Worm (Caenorhabditis elegans) whole organism, mixed stage, embryonic: ENCODE data around the gene F41G3.19.

ENCODE experiments used
- nhr-12 ChIP-seq: fragments of 150-350 bp; optimal IDR thresholded peaks from 2 replicates; lab custom pipeline; 2014; ENCODE audit warnings: missing biosample characterization, missing genetic modification characterization
- tbx-8 ChIP-seq: fragments of 200-800 bp; sonication (Bioruptor generic); optimal IDR thresholded peaks from 2 replicates; lab custom pipeline; 2018; ENCODE audit warnings: mild to moderate bottlenecking, missing genetic modification characterization, moderate library complexity, missing compliant biosample characterization
- unc-39 ChIP-seq: fragments of 150-350 bp; optimal IDR thresholded peaks from 2 replicates; lab custom pipeline; 2014; ENCODE audit warnings: missing biosample characterization, missing genetic modification characterization
- unc-62 ChIP-seq: fragments of 150-350 bp; optimal IDR thresholded peaks from 2 replicates; lab custom pipeline; 2014; ENCODE audit warnings: missing biosample characterization, missing genetic modification reagents, missing genetic modification characterization

DNA sequence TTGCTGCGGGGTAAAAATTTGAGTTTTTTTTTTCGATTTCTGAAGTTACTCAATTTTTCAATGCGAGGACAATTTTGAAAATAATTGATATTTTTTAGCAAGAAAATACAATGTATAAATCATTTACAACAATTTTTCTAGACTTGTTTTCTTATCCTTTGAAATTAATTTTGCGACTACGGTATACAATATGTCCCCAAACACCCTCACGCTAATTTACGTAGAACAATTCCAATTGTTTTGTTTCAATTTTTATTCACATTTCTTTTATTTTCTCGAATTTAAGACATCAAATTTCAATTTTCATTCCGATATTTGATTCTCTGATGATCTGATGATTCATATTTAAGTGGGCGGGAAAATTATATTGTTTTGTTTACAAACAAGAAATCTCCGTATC, 30.1 kb upstream of the F41G3.19 start:
- TF ChIP-seq tbx-8 (GFP tag; lab: Kevin White, UChicago): no peak
- TF ChIP-seq unc-39 (tag; lab: Kevin White, UChicago): no peak
- no peak for TF ChIP-seq unc-62 (GFP tag; lab: Kevin White, UChicago)
- no peak for TF ChIP-seq nhr-12
